In the genomic region with DNA sequence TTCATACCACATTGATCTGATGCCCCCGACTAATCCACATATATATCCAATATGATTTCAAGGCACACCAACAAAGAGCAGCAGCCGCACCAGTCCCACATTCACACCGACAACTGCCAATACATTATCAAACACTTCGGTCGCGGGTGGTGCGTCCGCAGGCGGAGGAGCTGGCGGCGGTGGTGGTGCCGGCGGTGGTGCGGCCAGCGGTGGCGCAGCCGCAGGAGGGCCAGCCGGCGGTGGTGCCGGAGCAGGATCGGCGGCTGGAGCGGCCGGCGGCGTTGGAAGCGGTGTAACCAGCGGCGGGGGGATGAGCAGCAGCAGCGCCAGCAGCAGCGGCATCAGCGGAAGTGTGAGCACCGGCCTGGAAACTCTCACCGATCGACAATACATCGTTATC, we compare ENCODE assay signal across 4 fruit fly cellular contexts.
A peak's percentile ranks its signal among the peaks of the same experiment; 100 is the strongest.
TF ChIP-seq lines count a peak whose summit lies in the region.

No protein-coding gene starts in this region.

- no peak for TF ChIP-seq CTCF in whole organism, embryonic (GFP tag; optimal IDR thresholded peaks at IDR 0.05; lab: Kevin White, UChicago)

TF ChIP-seq in Kc167, 6 proteins besides CTCF, POLR2A, EP300 and RAD21:
- TF ChIP-seq Myc (optimal IDR thresholded peaks at IDR 0.05; lab: Kevin White, UChicago): no peak
- no peak for TF ChIP-seq Sin3A (optimal IDR thresholded peaks at IDR 0.05; lab: Kevin White, UChicago)
- no peak for TF ChIP-seq psq (optimal IDR thresholded peaks at IDR 0.05; lab: Kevin White, UChicago)
- no peak for TF ChIP-seq ttk (optimal IDR thresholded peaks at IDR 0.05; lab: Kevin White, UChicago)
- peak; percentile 6 for TF ChIP-seq insv (optimal IDR thresholded peaks at IDR 0.05; lab: Kevin White, UChicago)
- no peak for TF ChIP-seq h (optimal IDR thresholded peaks at IDR 0.05; lab: Kevin White, UChicago)

TF ChIP-seq in whole organism, embryonic, 481 proteins besides CTCF, POLR2A, EP300 and RAD21:
- no peak for TF ChIP-seq CG8478 (optimal IDR thresholded peaks at IDR 0.05; lab: Kevin White, UChicago)
- TF ChIP-seq Dp (GFP tag; optimal IDR thresholded peaks at IDR 0.05; lab: Kevin White, UChicago): no peak
- TF ChIP-seq CG10543 (GFP tag; optimal IDR thresholded peaks at IDR 0.05; lab: Kevin White, UChicago): no peak
- TF ChIP-seq crol (GFP tag; IDR thresholded peaks at IDR 0.05; lab: Robert Waterston, UW): 0 out of 2 replicates have a peak, but pooled peaks have one; percentile 22
- no peak for TF ChIP-seq CG2889 (GFP tag; IDR thresholded peaks at IDR 0.05; lab: Robert Waterston, UW)
- TF ChIP-seq CG1529 (GFP tag; optimal IDR thresholded peaks at IDR 0.05; lab: Kevin White, UChicago): no peak
- no peak for TF ChIP-seq CG18764 (GFP tag; optimal IDR thresholded peaks at IDR 0.05; lab: Kevin White, UChicago)
- TF ChIP-seq grn (GFP tag; optimal IDR thresholded peaks at IDR 0.05; lab: Kevin White, UChicago): no peak
- peak; percentile 73 for TF ChIP-seq Med (GFP tag; lab: Kevin White, UChicago)
- TF ChIP-seq Hr39 (optimal IDR thresholded peaks at IDR 0.05; lab: Kevin White, UChicago): peak; percentile 42
- no peak for TF ChIP-seq CG15269 (tag; optimal IDR thresholded peaks at IDR 0.05; lab: Kevin White, UChicago)
- no peak for TF ChIP-seq Fer1 (GFP tag; optimal IDR thresholded peaks at IDR 0.05; lab: Kevin White, UChicago)
- TF ChIP-seq CG13894 (tag; optimal IDR thresholded peaks at IDR 0.05; lab: Kevin White, UChicago): no peak

TF ChIP-seq in whole organism, prepupa, 60 proteins besides CTCF, POLR2A, EP300 and RAD21:
- no peak for TF ChIP-seq Blimp-1 (GFP tag; optimal IDR thresholded peaks at IDR 0.05; lab: Kevin White, UChicago)
- TF ChIP-seq Hr38 (GFP tag; optimal IDR thresholded peaks at IDR 0.05; lab: Kevin White, UChicago): no peak
- no peak for TF ChIP-seq acj6 (GFP tag; optimal IDR thresholded peaks at IDR 0.05; lab: Kevin White, UChicago)
- TF ChIP-seq cyc (GFP tag; optimal IDR thresholded peaks at IDR 0.05; lab: Kevin White, UChicago): no peak
- TF ChIP-seq CG6163 (GFP tag; IDR thresholded peaks at IDR 0.05; lab: Robert Waterston, UW): 0 out of 3 replicates have a peak, but pooled peaks have one; percentile 11
TF ChIP-seq in whole organism, prepupa: peak in this region for 1.

TF ChIP-seq in whole organism, wandering third instar larva, 38 proteins besides CTCF, POLR2A, EP300 and RAD21:
- TF ChIP-seq Dfd (GFP tag; optimal IDR thresholded peaks at IDR 0.05; lab: Kevin White, UChicago) (peak; percentile 91), CrebA (GFP tag; optimal IDR thresholded peaks at IDR 0.05; lab: Kevin White, UChicago; ENCODE audit: borderline replicate concordance) (no peak), Myc (optimal IDR thresholded peaks at IDR 0.05; lab: Kevin White, UChicago) (no peak), rgr (GFP tag; optimal IDR thresholded peaks at IDR 0.05; lab: Kevin White, UChicago) (no peak)
